Worm (Caenorhabditis elegans) whole organism, L2 larva: ENCODE measurements around the gene C18H9.1.

ENCODE experiments used
- C34F6.9 ChIP-seq: fragments of 150-350 bp; optimal IDR thresholded peaks from 2 replicates; lab custom pipeline; 2014; ENCODE audit warnings: missing biosample characterization, missing genetic modification characterization
- F13H6.1 ChIP-seq: sonication (generic microtip); optimal IDR thresholded peaks from 2 replicates; lab custom pipeline; 2016; ENCODE audit warnings: missing genetic modification characterization, missing compliant biosample characterization
- R02D3.7 ChIP-seq: fragments of 150-350 bp; optimal IDR thresholded peaks from 2 replicates; lab custom pipeline; 2014; ENCODE audit warnings: missing biosample characterization, missing genetic modification characterization
- Y55F3AM.14 ChIP-seq: fragments of 200-800 bp; sonication (Bioruptor generic); optimal IDR thresholded peaks from 2 replicates; lab custom pipeline; 2018; ENCODE audit warnings: mild to moderate bottlenecking, missing genetic modification characterization, missing compliant biosample characterization
- ZK546.5 ChIP-seq: sonication (generic microtip); optimal IDR thresholded peaks from 2 replicates; lab custom pipeline; 2017; ENCODE audit warnings: missing biosample characterization, missing genetic modification characterization
- alr-1 ChIP-seq: fragments of 150-350 bp; optimal IDR thresholded peaks from 2 replicates; lab custom pipeline; 2014; ENCODE audit warnings: missing biosample characterization, missing genetic modification characterization
- aly-2 ChIP-seq: fragments of 150-350 bp; optimal IDR thresholded peaks from 2 replicates; lab custom pipeline; 2014; ENCODE audit warnings: missing biosample characterization, missing genetic modification characterization
- ama-1 ChIP-seq: fragments of 150-350 bp; optimal IDR thresholded peaks from 2 replicates; lab custom pipeline; 2018; ENCODE audit warnings: inconsistent platforms
- blmp-1 ChIP-seq: sonication (generic microtip); optimal IDR thresholded peaks from 2 replicates; lab custom pipeline; 2017; ENCODE audit warnings: missing genetic modification characterization, mild to moderate bottlenecking, missing compliant biosample characterization, antibody characterized with exemption, moderate library complexity; ENCODE audit not compliant: insufficient read depth
- ceh-82 ChIP-seq: fragments of 150-350 bp; optimal IDR thresholded peaks from 2 replicates; lab custom pipeline; 2014; ENCODE audit warnings: missing biosample characterization, missing genetic modification characterization
- crh-2 ChIP-seq: sonication (generic microtip); optimal IDR thresholded peaks from 2 replicates; lab custom pipeline; 2017; ENCODE audit warnings: missing biosample characterization, missing genetic modification characterization
- egl-27 ChIP-seq: sonication (generic microtip); optimal IDR thresholded peaks from 3 replicates; lab custom pipeline; 2017; ENCODE audit warnings: missing biosample characterization, missing genetic modification reagents, missing genetic modification characterization
- elt-3 ChIP-seq: sonication (generic microtip); optimal IDR thresholded peaks from 2 replicates; lab custom pipeline; 2017; ENCODE audit warnings: missing biosample characterization, missing genetic modification characterization
- gmeb-1 ChIP-seq: fragments of 150-350 bp; optimal IDR thresholded peaks from 2 replicates; lab custom pipeline; 2014; ENCODE audit warnings: missing biosample characterization, missing genetic modification characterization
- lin-11 ChIP-seq: fragments of 150-350 bp; sonication (generic microtip); optimal IDR thresholded peaks from 2 replicates; lab custom pipeline; 2014; ENCODE audit warnings: missing biosample characterization, missing genetic modification characterization, inconsistent platforms, mixed read lengths
- lin-13 ChIP-seq: fragments of 150-350 bp; optimal IDR thresholded peaks from 2 replicates; lab custom pipeline; 2014; ENCODE audit warnings: missing biosample characterization, missing genetic modification reagents, missing genetic modification characterization
- lin-39 ChIP-seq: fragments of 150-350 bp; optimal IDR thresholded peaks from 2 replicates; lab custom pipeline; 2014; ENCODE audit warnings: missing biosample characterization, missing genetic modification reagents, missing genetic modification characterization
- lsy-2 ChIP-seq, 2 experiments: fragments of 150-350 bp in 1 of 2; sonication (generic microtip) in 1 of 2; optimal IDR thresholded peaks; 2 replicates each; lab custom pipeline; 2014 to 2017; ENCODE audit warnings: missing biosample characterization in 2 of 2, missing genetic modification characterization in 2 of 2
- mab-5 ChIP-seq: fragments of 150-350 bp; optimal IDR thresholded peaks from 2 replicates; lab custom pipeline; 2014; ENCODE audit warnings: missing biosample characterization, missing genetic modification characterization
- mbf-1 ChIP-seq: sonication (generic microtip); optimal IDR thresholded peaks from 2 replicates; lab custom pipeline; 2017; ENCODE audit warnings: missing biosample characterization, missing genetic modification characterization
- mdl-1 ChIP-seq, 2 experiments: fragments of 150-350 bp in 1 of 2; sonication (generic microtip) in 1 of 2; optimal IDR thresholded peaks; 2 replicates each; lab custom pipeline; 2017; ENCODE audit warnings: missing biosample characterization in 2 of 2, missing genetic modification characterization in 2 of 2
- nhr-10 ChIP-seq: sonication (generic microtip); optimal IDR thresholded peaks from 2 replicates; lab custom pipeline; 2017; ENCODE audit warnings: missing biosample characterization, missing genetic modification characterization
- nhr-11 ChIP-seq: fragments of 150-350 bp; optimal IDR thresholded peaks from 2 replicates; lab custom pipeline; 2014; ENCODE audit warnings: missing biosample characterization, missing genetic modification characterization
- nhr-129 ChIP-seq: fragments of 150-350 bp; optimal IDR thresholded peaks from 2 replicates; lab custom pipeline; 2014; ENCODE audit warnings: missing biosample characterization, missing genetic modification characterization
- nhr-21 ChIP-seq: fragments of 150-350 bp; optimal IDR thresholded peaks from 2 replicates; lab custom pipeline; 2014; ENCODE audit warnings: missing biosample characterization, missing genetic modification characterization
- nhr-23 ChIP-seq: fragments of 150-350 bp; optimal IDR thresholded peaks from 2 replicates; lab custom pipeline; 2014; ENCODE audit warnings: missing biosample characterization, missing genetic modification reagents, missing genetic modification characterization
- nhr-25 ChIP-seq: fragments of 150-350 bp; sonication (generic microtip); optimal IDR thresholded peaks from 3 replicates; lab custom pipeline; 2014; ENCODE audit warnings: missing biosample characterization, missing genetic modification characterization
- nhr-6 ChIP-seq: fragments of 150-350 bp; optimal IDR thresholded peaks from 2 replicates; lab custom pipeline; 2014; ENCODE audit warnings: missing biosample characterization, missing genetic modification characterization
- peb-1 ChIP-seq: fragments of 150-350 bp; optimal IDR thresholded peaks from 2 replicates; lab custom pipeline; 2014; ENCODE audit warnings: missing biosample characterization, missing genetic modification characterization
- sem-4 ChIP-seq: fragments of 150-350 bp; optimal IDR thresholded peaks from 2 replicates; lab custom pipeline; 2014; ENCODE audit warnings: missing biosample characterization, missing genetic modification reagents, missing genetic modification characterization
- sma-9 ChIP-seq, 2 experiments: fragments of 150-350 bp in 1 of 2; sonication (generic microtip) in 1 of 2; optimal IDR thresholded peaks; 2 replicates each; lab custom pipeline; 2014 to 2016; ENCODE audit warnings: missing genetic modification characterization in 2 of 2, mild to moderate bottlenecking in 1 of 2, missing biosample characterization in 1 of 2, missing compliant biosample characterization in 1 of 2, missing genetic modification reagents in 1 of 2, moderate library complexity in 1 of 2
- snpc-4 ChIP-seq: fragments of 150-350 bp; optimal IDR thresholded peaks from 2 replicates; lab custom pipeline; 2014; ENCODE audit warnings: missing biosample characterization, missing genetic modification characterization
- unc-39 ChIP-seq: fragments of 150-350 bp; optimal IDR thresholded peaks from 2 replicates; lab custom pipeline; 2014; ENCODE audit warnings: missing biosample characterization, missing genetic modification characterization
- unc-55 ChIP-seq: fragments of 150-350 bp; sonication (generic microtip); optimal IDR thresholded peaks from 3 replicates; lab custom pipeline; 2014; ENCODE audit warnings: missing biosample characterization, missing genetic modification reagents, missing genetic modification characterization
- unc-62 ChIP-seq: fragments of 150-350 bp; optimal IDR thresholded peaks from 2 replicates; lab custom pipeline; 2014; ENCODE audit warnings: missing biosample characterization, missing genetic modification reagents, missing genetic modification characterization
- zag-1 ChIP-seq: fragments of 150-350 bp; optimal IDR thresholded peaks from 2 replicates; lab custom pipeline; 2014; ENCODE audit warnings: missing biosample characterization, missing genetic modification characterization
- ztf-1 ChIP-seq: fragments of 200-800 bp; sonication (Bioruptor generic); conservative IDR thresholded peaks from 2 replicates; pipeline ENCODE4 v1.3.6; 2022; ENCODE audit warnings: missing genetic modification characterization, missing compliant biosample characterization
- ztf-11 ChIP-seq: sonication (generic microtip); optimal IDR thresholded peaks from 2 replicates; lab custom pipeline; 2017; ENCODE audit warnings: missing biosample characterization, missing genetic modification characterization

Gene C18H9.1

ce11 chrII:6701497-6701896 is 2.6 kb downstream of the C18H9.1 start, which contains the start of gene C18H9.6 (continued):
- no peak for TF ChIP-seq unc-62 (GFP tag; lab: Kevin White, UChicago)
- no peak for TF ChIP-seq blmp-1 (tag; lab: Kevin White, UChicago)

ce11 chrII:6705593-6706228 is 6.8 kb downstream of the C18H9.1 start, which contains the start of gene rpy-1:
TSS of gene rpy-1 (minus strand) at chrII:6705643.
- TF ChIP-seq mab-5 (tag; lab: Kevin White, UChicago) (peak; percentile 59), unc-55 (peak; percentile 79), ama-1 (lab: Kevin White, UChicago) (no peak), lsy-2 (tag; optimal IDR thresholded peaks at IDR 0.05; lab: Kevin White, UChicago) (peak in 1 of 2 experiments; percentile 42), nhr-129 (tag; lab: Kevin White, UChicago) (peak; percentile 66), sem-4 (tag; lab: Kevin White, UChicago) (no peak), nhr-25 (tag; lab: Kevin White, UChicago) (no peak), blmp-1 (tag; lab: Kevin White, UChicago) (no peak), C34F6.9 (peak; percentile 36), F13H6.1 (tag; lab: Kevin White, UChicago) (peak; percentile 42)
- TF ChIP-seq, all 48 proteins: peak for 6

- TF ChIP-seq unc-55, result no peak
These were observed 7.7 kb downstream of the C18H9.1 start for ce11 chrII:6706552-6707091.

- TF ChIP-seq C34F6.9 (peak; percentile 49), crh-2 (peak; percentile 20), lin-11 (tag; lab: Kevin White, UChicago) (no peak), mab-5 (tag; lab: Kevin White, UChicago) (peak; percentile 88), snpc-4 (tag; lab: Kevin White, UChicago) (no peak), Y55F3AM.14 (GFP tag; lab: Kevin White, UChicago) (peak; percentile 37), F13H6.1 (tag; lab: Kevin White, UChicago) (peak; percentile 77), lsy-2 (tag; optimal IDR thresholded peaks at IDR 0.05; lab: Kevin White, UChicago) (peak in 1 of 2 experiments; percentile 55), nhr-129 (tag; lab: Kevin White, UChicago) (peak; percentile 39), ztf-11 (tag; lab: Kevin White, UChicago) (no peak), lin-13 (GFP tag; lab: Kevin White, UChicago) (peak; percentile 43), unc-55 (peak; percentile 55), blmp-1 (tag; lab: Kevin White, UChicago) (no peak), lin-39 (tag; lab: Kevin White, UChicago) (peak; percentile 86), sem-4 (tag; lab: Kevin White, UChicago) (peak; percentile 65), nhr-11 (tag; lab: Kevin White, UChicago) (no peak), unc-62 (GFP tag; lab: Kevin White, UChicago) (peak; percentile 20), sma-9 (GFP tag; optimal IDR thresholded peaks at IDR 0.05; lab: Kevin White, UChicago) (peak; percentile 44), sma-9 (tag; optimal IDR thresholded peaks at IDR 0.05; lab: Kevin White, UChicago) (no peak)
These were observed 8.8 kb downstream of the C18H9.1 start for ce11 chrII:6707496-6708260.

ce11 chrII:6708980-6709379 is 10.1 kb downstream of the C18H9.1 start:
- no peak for TF ChIP-seq blmp-1 (tag; lab: Kevin White, UChicago)
- no peak for TF ChIP-seq ztf-1 (GFP tag; lab: Robert Waterston, UW)
- TF ChIP-seq nhr-21 (tag; lab: Kevin White, UChicago), result no peak
- TF ChIP-seq elt-3, result no peak
- TF ChIP-seq alr-1 (tag; lab: Kevin White, UChicago), result no peak
- no peak for TF ChIP-seq aly-2
- TF ChIP-seq unc-55, result peak; percentile 72
- TF ChIP-seq peb-1 (tag; lab: Kevin White, UChicago), result no peak
- TF ChIP-seq lin-11 (tag; lab: Kevin White, UChicago), result peak; percentile 21
- no peak for TF ChIP-seq R02D3.7 (tag; lab: Kevin White, UChicago)
- no peak for TF ChIP-seq mbf-1
- no peak for TF ChIP-seq nhr-10 (tag; lab: Kevin White, UChicago)
- no peak for TF ChIP-seq ZK546.5 (tag; lab: Kevin White, UChicago)
- peak; percentile 57 for TF ChIP-seq sma-9 (GFP tag; optimal IDR thresholded peaks at IDR 0.05; lab: Kevin White, UChicago)
- TF ChIP-seq sma-9 (tag; optimal IDR thresholded peaks at IDR 0.05; lab: Kevin White, UChicago), result no peak
- peak; percentile 24 to 54 for TF ChIP-seq lsy-2 (tag; optimal IDR thresholded peaks at IDR 0.05; lab: Kevin White, UChicago)
- no peak for TF ChIP-seq gmeb-1 (tag; lab: Kevin White, UChicago)
- TF ChIP-seq sem-4 (tag; lab: Kevin White, UChicago), result no peak
- no peak for TF ChIP-seq unc-62 (GFP tag; lab: Kevin White, UChicago)
- no peak for TF ChIP-seq unc-39 (tag; lab: Kevin White, UChicago)
- peak; percentile 79 for TF ChIP-seq zag-1 (tag; lab: Kevin White, UChicago)
- peak; percentile 7 for TF ChIP-seq snpc-4 (tag; lab: Kevin White, UChicago)
- TF ChIP-seq mdl-1 (tag; optimal IDR thresholded peaks at IDR 0.05; lab: Kevin White, UChicago), result no peak
- TF ChIP-seq F13H6.1 (tag; lab: Kevin White, UChicago), result peak; percentile 76
- no peak for TF ChIP-seq ztf-11 (tag; lab: Kevin White, UChicago)
- no peak for TF ChIP-seq nhr-23 (tag; lab: Kevin White, UChicago)
- no peak for TF ChIP-seq nhr-6 (tag; lab: Kevin White, UChicago)
- no peak for TF ChIP-seq egl-27
- no peak for TF ChIP-seq ceh-82
- TF ChIP-seq lin-39 (tag; lab: Kevin White, UChicago), result no peak
